Fruit fly (Drosophila melanogaster) whole organism, prepupa: ENCODE results near the gene Pde6.

ENCODE experiments used
- CG11294 ChIP-seq: fragments of 200-800 bp; sonication (Bioruptor generic); IDR thresholded peaks from 2 replicates; pipeline ENCODE4 v1.3.6; 2022; ENCODE audit warnings: missing biosample characterization, missing genetic modification characterization
- CG11762 ChIP-seq: fragments of 200-800 bp; sonication (Bioruptor generic); optimal IDR thresholded peaks from 3 replicates; lab custom pipeline; 2016; ENCODE audit warnings: missing biosample characterization, missing genetic modification characterization; ENCODE audit not compliant: insufficient read depth
- CG11902 ChIP-seq: fragments of 200-800 bp; sonication (Bioruptor generic); optimal IDR thresholded peaks from 3 replicates; lab custom pipeline; 2016; ENCODE audit warnings: missing biosample characterization, missing genetic modification characterization
- CG15336 ChIP-seq: fragments of 200-800 bp; sonication (Bioruptor generic); IDR thresholded peaks from 2 replicates; pipeline ENCODE4 v1.3.6; 2022; ENCODE audit warnings: missing biosample characterization, missing genetic modification characterization
- CG31627 ChIP-seq: fragments of 200-800 bp; sonication (Bioruptor generic); optimal IDR thresholded peaks from 3 replicates; lab custom pipeline; 2016; ENCODE audit warnings: missing biosample characterization, missing genetic modification characterization
- CG32006 ChIP-seq: fragments of 200-800 bp; sonication (Bioruptor generic); optimal IDR thresholded peaks from 3 replicates; lab custom pipeline; 2017; ENCODE audit warnings: missing biosample characterization, mild to moderate bottlenecking, missing genetic modification characterization
- CG34406 ChIP-seq: fragments of 200-800 bp; sonication (Bioruptor generic); optimal IDR thresholded peaks from 3 replicates; lab custom pipeline; 2016; ENCODE audit warnings: missing biosample characterization, missing genetic modification characterization
- CG3919 ChIP-seq: fragments of 200-800 bp; sonication (Bioruptor generic); optimal IDR thresholded peaks from 3 replicates; lab custom pipeline; 2016; ENCODE audit warnings: missing biosample characterization, missing genetic modification characterization
- CG4318 ChIP-seq: fragments of 200-800 bp; sonication (Bioruptor generic); optimal IDR thresholded peaks from 3 replicates; lab custom pipeline; 2017; ENCODE audit warnings: missing biosample characterization, mild to moderate bottlenecking, missing genetic modification characterization
- CG6163 ChIP-seq: fragments of 200-800 bp; sonication (Bioruptor generic); IDR thresholded peaks from 3 replicates; pipeline ENCODE4 v1.3.6; 2022; ENCODE audit warnings: missing biosample characterization, missing genetic modification characterization
- CG6276 ChIP-seq: fragments of 200-800 bp; sonication (Bioruptor generic); optimal IDR thresholded peaks from 2 replicates; lab custom pipeline; 2017; ENCODE audit warnings: missing biosample characterization, mild to moderate bottlenecking, missing genetic modification characterization
- CG6792 ChIP-seq: fragments of 200-800 bp; sonication (Bioruptor generic); optimal IDR thresholded peaks from 3 replicates; lab custom pipeline; 2016; ENCODE audit warnings: missing biosample characterization, missing genetic modification characterization
- CG6808 ChIP-seq: fragments of 200-800 bp; sonication (Bioruptor generic); optimal IDR thresholded peaks from 3 replicates; lab custom pipeline; 2017; ENCODE audit warnings: missing biosample characterization, missing genetic modification characterization, mild to moderate bottlenecking, moderate library complexity, missing genetic modification reagents
- CG8119 ChIP-seq: fragments of 200-800 bp; sonication (Bioruptor generic); IDR thresholded peaks from 3 replicates; pipeline ENCODE4 v1.3.6; 2022; ENCODE audit warnings: missing biosample characterization, missing genetic modification characterization
- CG8319 ChIP-seq: fragments of 200-800 bp; sonication (Bioruptor generic); optimal IDR thresholded peaks from 3 replicates; lab custom pipeline; 2016; ENCODE audit warnings: missing biosample characterization, missing genetic modification characterization
- Eip75B ChIP-seq: fragments of 200-800 bp; sonication (Bioruptor generic); optimal IDR thresholded peaks from 3 replicates; lab custom pipeline; 2016; ENCODE audit warnings: missing biosample characterization, missing genetic modification characterization
- Eip78C ChIP-seq: fragments of 200-800 bp; sonication (Bioruptor generic); peaks from one replicate; lab custom pipeline; 2016; ENCODE audit warnings: missing biosample characterization, missing genetic modification characterization
- Eip93F ChIP-seq: fragments of 200-800 bp; sonication (Bioruptor generic); optimal IDR thresholded peaks from 2 replicates; lab custom pipeline; 2016; ENCODE audit warnings: missing biosample characterization, mild to moderate bottlenecking, missing genetic modification characterization
- Ets21C ChIP-seq: fragments of 200-800 bp; sonication (Bioruptor generic); optimal IDR thresholded peaks from 3 replicates; lab custom pipeline; 2016; ENCODE audit warnings: missing biosample characterization, missing genetic modification characterization
- Hr38 ChIP-seq: sonication (Bioruptor generic); optimal IDR thresholded peaks from 2 replicates; lab custom pipeline; 2016; ENCODE audit warnings: missing biosample characterization, missing genetic modification characterization
- Hr39 ChIP-seq: fragments of 200-800 bp; sonication (Bioruptor generic); optimal IDR thresholded peaks from 2 replicates; lab custom pipeline; 2016; ENCODE audit warnings: missing biosample characterization, missing genetic modification characterization
- Lpt ChIP-seq: fragments of 200-800 bp; sonication (Bioruptor generic); optimal IDR thresholded peaks from 3 replicates; lab custom pipeline; 2016; ENCODE audit warnings: missing biosample characterization, missing genetic modification characterization
- Met ChIP-seq: fragments of 200-800 bp; sonication (Bioruptor generic); optimal IDR thresholded peaks from 3 replicates; lab custom pipeline; 2016; ENCODE audit warnings: missing biosample characterization, missing genetic modification characterization
- Sox102F ChIP-seq: fragments of 200-800 bp; sonication (Bioruptor generic); optimal IDR thresholded peaks from 2 replicates; lab custom pipeline; 2016; ENCODE audit warnings: missing biosample characterization, mild to moderate bottlenecking, missing genetic modification characterization
- Sox14 ChIP-seq: fragments of 200-800 bp; sonication (Bioruptor generic); optimal IDR thresholded peaks from 3 replicates; lab custom pipeline; 2016; ENCODE audit warnings: missing biosample characterization, missing genetic modification characterization
- achi ChIP-seq: fragments of 200-800 bp; sonication (Bioruptor generic); optimal IDR thresholded peaks from 3 replicates; lab custom pipeline; 2016; ENCODE audit warnings: missing biosample characterization, missing genetic modification characterization
- acj6 ChIP-seq: fragments of 200-800 bp; sonication (Bioruptor generic); optimal IDR thresholded peaks from 3 replicates; lab custom pipeline; 2016; ENCODE audit warnings: missing biosample characterization, missing genetic modification characterization
- dac ChIP-seq: fragments of 200-800 bp; sonication (Bioruptor generic); optimal IDR thresholded peaks from 2 replicates; lab custom pipeline; 2017; ENCODE audit warnings: missing biosample characterization, mild to moderate bottlenecking, missing genetic modification characterization
- dsx ChIP-seq: fragments of 200-800 bp; optimal IDR thresholded peaks from 3 replicates; lab custom pipeline; 2019; ENCODE audit warnings: missing biosample characterization, mild to moderate bottlenecking, missing genetic modification characterization, moderate library complexity; ENCODE audit not compliant: poor library complexity, severe bottlenecking
- eg ChIP-seq: fragments of 200-800 bp; sonication (Bioruptor generic); IDR thresholded peaks from 3 replicates; pipeline ENCODE4 v1.3.6; 2022; ENCODE audit warnings: missing biosample characterization, missing genetic modification characterization
- esn ChIP-seq: fragments of 200-800 bp; sonication (Bioruptor generic); optimal IDR thresholded peaks from 2 replicates; lab custom pipeline; 2016; ENCODE audit warnings: missing biosample characterization, mild to moderate bottlenecking, missing genetic modification characterization, moderate library complexity
- fd59A ChIP-seq: fragments of 200-800 bp; sonication (Bioruptor generic); optimal IDR thresholded peaks from 2 replicates; lab custom pipeline; 2017; ENCODE audit warnings: missing biosample characterization, mild to moderate bottlenecking, missing genetic modification characterization, missing genetic modification reagents
- fd85E ChIP-seq: fragments of 200-800 bp; sonication (Bioruptor generic); optimal IDR thresholded peaks from 3 replicates; lab custom pipeline; 2016; ENCODE audit warnings: missing biosample characterization, missing genetic modification characterization
- fkh ChIP-seq: fragments of 200-800 bp; sonication (Bioruptor generic); optimal IDR thresholded peaks from 3 replicates; lab custom pipeline; 2017; ENCODE audit warnings: missing biosample characterization, mild to moderate bottlenecking, missing genetic modification characterization, moderate library complexity
- pdm3 ChIP-seq: fragments of 200-800 bp; sonication (Bioruptor generic); optimal IDR thresholded peaks from 3 replicates; lab custom pipeline; 2016; ENCODE audit warnings: missing biosample characterization, missing genetic modification characterization
- salr ChIP-seq, 2 experiments: fragments of 200-800 bp; sonication (Bioruptor generic); optimal IDR thresholded peaks; 3 replicates each; lab custom pipeline; 2016 to 2018; ENCODE audit warnings: missing biosample characterization in 2 of 2, missing genetic modification characterization in 2 of 2, mild to moderate bottlenecking in 1 of 2
- ss ChIP-seq, 2 experiments: fragments of 200-800 bp; sonication (Bioruptor generic); optimal IDR thresholded peaks; 2 replicates in 1 of 2; 3 replicates in 1 of 2; lab custom pipeline; 2017 to 2018; ENCODE audit warnings: mild to moderate bottlenecking in 2 of 2, missing biosample characterization in 2 of 2, missing genetic modification characterization in 2 of 2, moderate library complexity in 1 of 2
- svp ChIP-seq: fragments of 200-800 bp; sonication (Bioruptor generic); peaks from one replicate; lab custom pipeline; 2016; ENCODE audit warnings: missing biosample characterization, missing genetic modification characterization

Gene Pde6

dm6 chr3R:14577803-14578493, 19.8 kb upstream of the Pde6 start (continued):
- TF ChIP-seq fd59A, result no peak
- peak; percentile 42; the same call in 1 of the 2 replicates for TF ChIP-seq CG15336 (GFP tag; lab: Robert Waterston, UW)
- TF ChIP-seq salr (GFP tag; optimal IDR thresholded peaks at IDR 0.05; lab: Kevin White, UChicago), result no peak
- no peak for TF ChIP-seq fd85E (GFP tag; lab: Kevin White, UChicago)
- no peak for TF ChIP-seq dac (GFP tag; lab: Kevin White, UChicago)
- peak; percentile 41 for TF ChIP-seq pdm3
- TF ChIP-seq CG11294, result no peak
- no peak for TF ChIP-seq CG3919 (GFP tag; lab: Kevin White, UChicago)
- no peak for TF ChIP-seq Sox102F (GFP tag; lab: Kevin White, UChicago)
- TF ChIP-seq achi (GFP tag; lab: Kevin White, UChicago), result peak; percentile 26
- peak; percentile 29 for TF ChIP-seq esn (GFP tag; lab: Kevin White, UChicago)
- TF ChIP-seq CG11762, result no peak
- peak; percentile 28 for TF ChIP-seq CG31627
- TF ChIP-seq CG4318, result no peak
- peak; percentile 18 for TF ChIP-seq Eip75B
- TF ChIP-seq CG32006, result peak; percentile 46
- TF ChIP-seq Eip78C (GFP tag; lab: Kevin White, UChicago), result peak; percentile 77
- peak; percentile 26 for TF ChIP-seq dsx (GFP tag; lab: Kevin White, UChicago)
- peak; percentile 38 for TF ChIP-seq acj6

- TF ChIP-seq ss (GFP tag; optimal IDR thresholded peaks at IDR 0.05; lab: Kevin White, UChicago) (no peak), Ets21C (GFP tag; lab: Kevin White, UChicago) (no peak), CG34406 (GFP tag; lab: Kevin White, UChicago) (no peak), CG11902 (GFP tag; lab: Kevin White, UChicago) (no peak), CG8319 (no peak), CG6163 (GFP tag; lab: Robert Waterston, UW) (no peak), Eip93F (GFP tag; lab: Kevin White, UChicago) (no peak), CG6808 (GFP tag; lab: Kevin White, UChicago) (no peak), eg (peak; percentile 62; the same call in 2 of the 3 replicates), CG11762 (no peak), Met (GFP tag; lab: Kevin White, UChicago) (no peak), Eip78C (GFP tag; lab: Kevin White, UChicago) (no peak), Hr39 (no peak), CG11294 (no peak), svp (GFP tag; lab: Kevin White, UChicago) (no peak), CG6792 (GFP tag; lab: Kevin White, UChicago) (no peak), Sox14 (GFP tag; lab: Kevin White, UChicago) (no peak), Lpt (GFP tag; lab: Kevin White, UChicago) (no peak), dsx (GFP tag; lab: Kevin White, UChicago) (no peak), CG31627 (no peak), CG8119 (GFP tag; lab: Robert Waterston, UW) (peak; percentile 47; the same call in 1 of the 3 replicates), Hr38 (GFP tag; lab: Kevin White, UChicago) (no peak), CG15336 (GFP tag; lab: Robert Waterston, UW) (peak; percentile 25; the same call in 1 of the 2 replicates), fkh (GFP tag; lab: Kevin White, UChicago) (peak; percentile 26), CG6276 (GFP tag; lab: Kevin White, UChicago) (peak; percentile 44), CG4318 (no peak)
These were observed 18.9 kb upstream of the Pde6 start, which contains the start of gene stumps for dm6 chr3R:14576692-14577646. Gene stumps, plus strand, starts transcription at chr3R:14577217.
